Worm (Caenorhabditis elegans): ENCODE data around the gene R12B2.3.

- peak; percentile 1 for TF ChIP-seq W03F9.2 (tag; optimal IDR thresholded peaks at IDR 0.05)
- no peak for TF ChIP-seq him-1 (tag; optimal IDR thresholded peaks at IDR 0.05)
- no peak for TF ChIP-seq dao-5 (tag; optimal IDR thresholded peaks at IDR 0.05)
Observed at ce11 chrIII:5813501-5813900, 8.1 kb downstream of the R12B2.3 start.

All from whole organism, L4/young adult.